Worm (Caenorhabditis elegans) whole organism, L1 larva: ENCODE measurements around the gene T13C5.9.

Experiments used
- alr-1 ChIP-seq: fragments of 200-800 bp; sonication (Bioruptor generic); optimal IDR thresholded peaks from 2 replicates; lab custom pipeline; 2018; ENCODE audit warnings: borderline replicate concordance, mild to moderate bottlenecking, missing genetic modification characterization, missing compliant biosample characterization
- dpl-1 ChIP-seq, 3 experiments: fragments of 150-350 bp in 2 of 3; sonication (generic microtip) in 1 of 3; optimal IDR thresholded peaks; 2 replicates each; lab custom pipeline; 2014 to 2017; ENCODE audit warnings: missing biosample characterization in 3 of 3, missing genetic modification characterization in 3 of 3, missing genetic modification reagents in 3 of 3
- hlh-17 ChIP-seq: fragments of 200-800 bp; sonication (Bioruptor generic); optimal IDR thresholded peaks from 2 replicates; lab custom pipeline; 2018; ENCODE audit warnings: missing genetic modification characterization, mild to moderate bottlenecking, missing compliant biosample characterization, moderate library complexity, borderline replicate concordance
- mep-1 ChIP-seq: fragments of 150-350 bp; optimal IDR thresholded peaks from 2 replicates; lab custom pipeline; 2014; ENCODE audit warnings: missing biosample characterization, missing genetic modification characterization
- nhr-85 ChIP-seq: sonication (generic microtip); peaks from one replicate; lab custom pipeline; 2016; ENCODE audit warnings: missing genetic modification characterization, inconsistent platforms, missing compliant biosample characterization
- swsn-7 ChIP-seq: sonication (generic microtip); optimal IDR thresholded peaks from 2 replicates; lab custom pipeline; 2016; ENCODE audit warnings: missing genetic modification characterization, missing compliant biosample characterization

DNA sequence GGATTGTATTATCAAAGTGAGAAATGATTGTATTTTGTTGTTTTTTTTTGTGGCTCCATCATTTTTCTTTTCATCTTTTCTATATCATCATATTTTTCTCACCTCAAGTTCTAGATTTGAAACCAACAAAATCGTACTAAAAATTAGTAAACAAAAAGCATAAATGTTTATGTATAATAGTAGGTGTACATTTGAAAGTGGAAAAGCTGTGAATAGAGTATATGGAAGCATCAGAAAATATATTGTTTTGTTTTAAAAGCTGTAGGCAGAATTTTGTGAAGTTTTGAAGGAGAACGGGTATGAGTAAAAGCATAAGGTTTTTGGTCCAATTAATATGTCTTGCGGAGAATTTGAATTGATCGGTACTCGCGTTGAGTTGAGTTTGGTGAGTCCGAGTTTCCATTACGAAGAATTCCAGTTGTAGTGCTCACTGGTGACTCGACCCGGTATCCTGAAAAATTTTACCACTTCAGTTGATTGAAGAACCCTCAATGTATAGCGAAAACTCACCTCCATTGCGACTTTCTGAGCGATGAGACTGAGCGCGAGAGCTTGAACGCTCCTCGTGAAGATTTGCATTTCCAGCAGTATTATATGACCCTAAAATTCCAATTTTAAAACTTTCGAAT lies 43.1 kb downstream of the T13C5.9 start, which contains the start of gene C14F11.4:
- TF ChIP-seq mep-1 (tag; lab: Kevin White, UChicago) = no peak
- no peak for TF ChIP-seq swsn-7 (tag; lab: Kevin White, UChicago)
- no peak for TF ChIP-seq hlh-17 (GFP tag; lab: Kevin White, UChicago)
- TF ChIP-seq alr-1 (tag; lab: Kevin White, UChicago) = no peak
- TF ChIP-seq nhr-85 = no peak
- TF ChIP-seq dpl-1 (GFP tag; optimal IDR thresholded peaks at IDR 0.05; lab: Kevin White, UChicago) = no peak
